Fruit fly (Drosophila melanogaster) whole organism, embryonic: ENCODE measurements around the gene CG31637.

Source experiments
- Adf1 ChIP-seq: fragments of 200-800 bp; sonication (Bioruptor generic); IDR thresholded peaks from 2 replicates; pipeline ENCODE4 v1.3.6; 2022; ENCODE audit warnings: missing biosample characterization, missing genetic modification characterization
- CG10267 ChIP-seq: fragments of 200-800 bp; sonication (Bioruptor generic); optimal IDR thresholded peaks from 2 replicates; lab custom pipeline; 2018; ENCODE audit warnings: missing biosample characterization, mild to moderate bottlenecking, missing genetic modification characterization, moderate library complexity
- CG10366 ChIP-seq: fragments of 200-800 bp; sonication (Bioruptor generic); IDR thresholded peaks from 2 replicates; pipeline ENCODE4 v1.3.6; 2022; ENCODE audit warnings: missing biosample characterization, missing genetic modification characterization
- CG11504 ChIP-seq: fragments of 200-800 bp; sonication (Bioruptor generic); optimal IDR thresholded peaks from 3 replicates; lab custom pipeline; 2019; ENCODE audit warnings: missing biosample characterization, mild to moderate bottlenecking, missing genetic modification characterization, moderate library complexity
- CG11723 ChIP-seq: fragments of 200-800 bp; sonication (Bioruptor generic); optimal IDR thresholded peaks from 2 replicates; lab custom pipeline; 2017; ENCODE audit warnings: missing biosample characterization, mild to moderate bottlenecking, missing genetic modification characterization
- CG14667 ChIP-seq: fragments of 200-800 bp; sonication (Bioruptor generic); IDR thresholded peaks from 2 replicates; pipeline ENCODE4 v1.3.6; 2022; ENCODE audit warnings: missing biosample characterization, missing genetic modification characterization
- CG14860 ChIP-seq: fragments of 200-800 bp; sonication (Bioruptor generic); IDR thresholded peaks from 3 replicates; pipeline ENCODE4 v1.3.6; 2022; ENCODE audit warnings: missing biosample characterization, missing genetic modification characterization; ENCODE audit not compliant: partially characterized antibody
- CG1603 ChIP-seq: fragments of 200-800 bp; sonication (Bioruptor generic); optimal IDR thresholded peaks from 2 replicates; lab custom pipeline; 2019; ENCODE audit warnings: missing biosample characterization, mild to moderate bottlenecking, missing genetic modification characterization, moderate library complexity
- CG17328 ChIP-seq: fragments of 200-800 bp; sonication (Bioruptor generic); IDR thresholded peaks from 2 replicates; pipeline ENCODE4 v1.3.6; 2022; ENCODE audit warnings: missing biosample characterization, missing genetic modification characterization
- CG18262 ChIP-seq: fragments of 200-800 bp; optimal IDR thresholded peaks from 3 replicates; lab custom pipeline; 2019; ENCODE audit warnings: missing biosample characterization, mild to moderate bottlenecking, missing genetic modification characterization, moderate library complexity
- CG2116 ChIP-seq: fragments of 200-800 bp; sonication (Bioruptor generic); optimal IDR thresholded peaks from 3 replicates; lab custom pipeline; 2018; ENCODE audit warnings: missing biosample characterization, mild to moderate bottlenecking, missing genetic modification characterization
- CG2202 ChIP-seq: fragments of 200-800 bp; sonication (Bioruptor generic); optimal IDR thresholded peaks from 2 replicates; lab custom pipeline; 2018; ENCODE audit warnings: missing biosample characterization, mild to moderate bottlenecking, missing genetic modification characterization
- CG2678 ChIP-seq: fragments of 200-800 bp; sonication (Bioruptor generic); optimal IDR thresholded peaks from 3 replicates; lab custom pipeline; 2019; ENCODE audit warnings: missing biosample characterization, mild to moderate bottlenecking, missing genetic modification characterization, moderate library complexity
- CG31365 ChIP-seq: fragments of 200-800 bp; sonication (Bioruptor generic); optimal IDR thresholded peaks from 2 replicates; lab custom pipeline; 2018; ENCODE audit warnings: missing biosample characterization, mild to moderate bottlenecking, missing genetic modification characterization
- CG4404 ChIP-seq: fragments of 200-800 bp; sonication (Bioruptor generic); IDR thresholded peaks from 2 replicates; pipeline ENCODE4 v1.3.6; 2022; ENCODE audit warnings: missing biosample characterization, missing genetic modification characterization
- CG4424 ChIP-seq: fragments of 200-800 bp; sonication (Bioruptor generic); optimal IDR thresholded peaks from 3 replicates; lab custom pipeline; 2016; ENCODE audit warnings: missing biosample characterization, missing genetic modification characterization
- CG4617 ChIP-seq: fragments of 200-800 bp; sonication (Bioruptor generic); optimal IDR thresholded peaks from 3 replicates; lab custom pipeline; 2016; ENCODE audit warnings: missing biosample characterization, missing genetic modification characterization, borderline replicate concordance
- CG7839 ChIP-seq: fragments of 200-800 bp; sonication (Bioruptor generic); optimal IDR thresholded peaks from 3 replicates; lab custom pipeline; 2018; ENCODE audit warnings: missing biosample characterization, mild to moderate bottlenecking, missing genetic modification characterization, moderate library complexity
- CG8388 ChIP-seq: fragments of 200-800 bp; sonication (Bioruptor generic); optimal IDR thresholded peaks from 2 replicates; lab custom pipeline; 2019; ENCODE audit warnings: missing biosample characterization, mild to moderate bottlenecking, missing genetic modification characterization, moderate library complexity
- CG8924 ChIP-seq: fragments of 200-800 bp; optimal IDR thresholded peaks from 3 replicates; lab custom pipeline; 2019; ENCODE audit warnings: missing biosample characterization, mild to moderate bottlenecking, missing genetic modification characterization, moderate library complexity
- Eip74EF ChIP-seq, 2 experiments: fragments of 200-800 bp in 1 of 2; fragments of >200 bp in 1 of 2; sonication (Bioruptor generic) in 1 of 2; optimal IDR thresholded peaks; 2 replicates each; lab custom pipeline; 2017 to 2019; ENCODE audit warnings: missing biosample characterization in 2 of 2, missing genetic modification characterization in 2 of 2, mild to moderate bottlenecking in 1 of 2, moderate library complexity in 1 of 2
- H15 ChIP-seq: fragments of 200-800 bp; sonication (Bioruptor generic); IDR thresholded peaks from 3 replicates; pipeline ENCODE4 v1.3.6; 2022; ENCODE audit warnings: missing biosample characterization, missing genetic modification characterization
- Hr3 ChIP-seq: fragments of 200-800 bp; sonication (Bioruptor generic); optimal IDR thresholded peaks from 3 replicates; lab custom pipeline; 2016; ENCODE audit warnings: missing biosample characterization, missing genetic modification characterization
- Hsf ChIP-seq: fragments of 200-800 bp; sonication (Bioruptor generic); optimal IDR thresholded peaks from 3 replicates; lab custom pipeline; 2016; ENCODE audit warnings: missing biosample characterization, missing genetic modification characterization
- Oli ChIP-seq: fragments of 200-800 bp; sonication (Bioruptor generic); optimal IDR thresholded peaks from 2 replicates; lab custom pipeline; 2018; ENCODE audit warnings: missing biosample characterization, mild to moderate bottlenecking, missing genetic modification characterization, moderate library complexity
- PHDP ChIP-seq: fragments of 200-800 bp; sonication (Bioruptor generic); optimal IDR thresholded peaks from 3 replicates; lab custom pipeline; 2018; ENCODE audit warnings: missing biosample characterization, mild to moderate bottlenecking, missing genetic modification characterization, moderate library complexity
- Side ChIP-seq: fragments of 200-800 bp; sonication (Bioruptor generic); optimal IDR thresholded peaks from 2 replicates; lab custom pipeline; 2016; ENCODE audit warnings: missing biosample characterization, missing genetic modification characterization
- Stat92E ChIP-seq, 3 experiments: fragments of >200 bp in 2 of 3; fragments of 200-800 bp in 1 of 3; sonication (Bioruptor generic) in 1 of 3; optimal IDR thresholded peaks; 2 replicates each; lab custom pipeline; 2017 to 2019; ENCODE audit warnings: missing biosample characterization in 3 of 3, missing genetic modification characterization in 3 of 3, mild to moderate bottlenecking in 1 of 3, moderate library complexity in 1 of 3
- Xbp1 ChIP-seq: fragments of 200-800 bp; sonication (Bioruptor generic); optimal IDR thresholded peaks from 3 replicates; lab custom pipeline; 2016; ENCODE audit warnings: missing biosample characterization, mild to moderate bottlenecking, missing genetic modification characterization
- az2 ChIP-seq: fragments of 200-800 bp; sonication (Bioruptor generic); optimal IDR thresholded peaks from 3 replicates; lab custom pipeline; 2016; ENCODE audit warnings: missing biosample characterization, missing genetic modification characterization
- bcd ChIP-seq: fragments of 200-800 bp; sonication (Bioruptor generic); optimal IDR thresholded peaks from 2 replicates; lab custom pipeline; 2017; ENCODE audit warnings: missing biosample characterization, mild to moderate bottlenecking, missing genetic modification characterization
- bsh ChIP-seq, 2 experiments: fragments of 200-800 bp; sonication (Bioruptor generic); optimal IDR thresholded peaks; 2 replicates each; lab custom pipeline; 2017 to 2018; ENCODE audit warnings: mild to moderate bottlenecking in 2 of 2, missing biosample characterization in 2 of 2, missing genetic modification characterization in 2 of 2, moderate library complexity in 1 of 2
- ci ChIP-seq: fragments of 200-800 bp; sonication (Bioruptor generic); IDR thresholded peaks from 3 replicates; pipeline ENCODE4 v1.3.6; 2022; ENCODE audit warnings: missing biosample characterization, missing genetic modification characterization
- dmrt11E ChIP-seq: fragments of 200-800 bp; sonication (Bioruptor generic); optimal IDR thresholded peaks from 3 replicates; lab custom pipeline; 2018; ENCODE audit warnings: missing biosample characterization, mild to moderate bottlenecking, missing genetic modification characterization, moderate library complexity
- emc ChIP-seq: fragments of 200-800 bp; sonication (Bioruptor generic); optimal IDR thresholded peaks from 2 replicates; lab custom pipeline; 2016; ENCODE audit warnings: missing biosample characterization, missing genetic modification characterization
- fd96Cb ChIP-seq: fragments of 200-800 bp; sonication (Bioruptor generic); optimal IDR thresholded peaks from 2 replicates; lab custom pipeline; 2018; ENCODE audit warnings: missing biosample characterization, mild to moderate bottlenecking, missing genetic modification characterization, moderate library complexity
- gcm ChIP-seq: fragments of 200-800 bp; sonication (Bioruptor generic); optimal IDR thresholded peaks from 2 replicates; lab custom pipeline; 2019; ENCODE audit warnings: missing biosample characterization, mild to moderate bottlenecking, missing genetic modification characterization, moderate library complexity
- grau ChIP-seq: fragments of 200-800 bp; optimal IDR thresholded peaks from 3 replicates; lab custom pipeline; 2019; ENCODE audit warnings: missing biosample characterization, mild to moderate bottlenecking, missing genetic modification characterization, moderate library complexity
- grn ChIP-seq: fragments of 200-800 bp; sonication (Bioruptor generic); optimal IDR thresholded peaks from 3 replicates; lab custom pipeline; 2017; ENCODE audit warnings: missing biosample characterization, missing genetic modification characterization
- lab ChIP-seq: fragments of 200-800 bp; sonication (Bioruptor generic); optimal IDR thresholded peaks from 3 replicates; lab custom pipeline; 2017; ENCODE audit warnings: missing biosample characterization, missing genetic modification characterization, mild to moderate bottlenecking, moderate library complexity, missing genetic modification reagents
- nerfin-2 ChIP-seq: fragments of 200-800 bp; sonication (Bioruptor generic); IDR thresholded peaks from 2 replicates; pipeline ENCODE4 v1.3.6; 2022; ENCODE audit warnings: missing biosample characterization, missing genetic modification characterization; ENCODE audit not compliant: partially characterized antibody
- nmo ChIP-seq: fragments of 200-800 bp; sonication (Bioruptor generic); optimal IDR thresholded peaks from 2 replicates; lab custom pipeline; 2018; ENCODE audit warnings: missing biosample characterization, mild to moderate bottlenecking, missing genetic modification characterization, moderate library complexity
- pho ChIP-seq: fragments of 200-800 bp; sonication (Bioruptor generic); optimal IDR thresholded peaks from 2 replicates; lab custom pipeline; 2016; ENCODE audit warnings: missing biosample characterization, missing genetic modification characterization
- scrt ChIP-seq: fragments of 200-800 bp; sonication (Bioruptor generic); optimal IDR thresholded peaks from 2 replicates; lab custom pipeline; 2018; ENCODE audit warnings: missing biosample characterization, mild to moderate bottlenecking, missing genetic modification characterization, moderate library complexity
- slbo ChIP-seq: fragments of 200-800 bp; sonication (Bioruptor generic); IDR thresholded peaks from 2 replicates; pipeline ENCODE4 v1.3.6; 2022; ENCODE audit warnings: missing biosample characterization, missing genetic modification characterization
- ssp ChIP-seq: fragments of 200-800 bp; sonication (Bioruptor generic); IDR thresholded peaks from 2 replicates; pipeline ENCODE4 v1.3.6; 2022; ENCODE audit warnings: missing biosample characterization, missing genetic modification characterization
- stwl ChIP-seq: fragments of 200-800 bp; sonication (Bioruptor generic); optimal IDR thresholded peaks from 3 replicates; lab custom pipeline; 2018; ENCODE audit warnings: missing biosample characterization, mild to moderate bottlenecking, missing genetic modification characterization, moderate library complexity
- zen ChIP-seq: fragments of 200-800 bp; sonication (Bioruptor generic); optimal IDR thresholded peaks from 3 replicates; lab custom pipeline; 2018; ENCODE audit warnings: missing biosample characterization, mild to moderate bottlenecking, missing genetic modification characterization, moderate library complexity
- zen2 ChIP-seq: fragments of 200-800 bp; sonication (Bioruptor generic); IDR thresholded peaks from 3 replicates; pipeline ENCODE4 v1.3.6; 2022; ENCODE audit warnings: missing biosample characterization, missing genetic modification characterization; ENCODE audit not compliant: partially characterized antibody

The CG31637 gene

dm6 chr2L:6508666-6509065 is 10.2 kb downstream of the CG31637 start (continued):
- TF ChIP-seq slbo (GFP tag; lab: Robert Waterston, UW) (no peak), zen2 (GFP tag; lab: Robert Waterston, UW) (no peak), CG11723 (GFP tag; lab: Kevin White, UChicago) (no peak), az2 (GFP tag; lab: Kevin White, UChicago) (peak; percentile 29), fd96Cb (tag; lab: Kevin White, UChicago) (peak; percentile 19), stwl (no peak), CG8924 (tag; lab: Kevin White, UChicago) (peak; percentile 36), Hr3 (GFP tag; lab: Kevin White, UChicago) (peak; percentile 16), CG4404 (GFP tag; lab: Robert Waterston, UW) (0 out of 2 replicates have a peak, but pooled peaks have one; percentile 34), CG1603 (peak; percentile 46), bcd (no peak), grau (tag; lab: Kevin White, UChicago) (peak; percentile 38), Hsf (GFP tag; lab: Kevin White, UChicago) (no peak), CG18262 (peak; percentile 51), ci (0 out of 3 replicates have a peak, but pooled peaks have one; percentile 14), CG10267 (tag; lab: Kevin White, UChicago) (peak; percentile 13), Side (GFP tag; lab: Kevin White, UChicago) (no peak), emc (GFP tag; lab: Kevin White, UChicago) (no peak), Eip74EF (GFP tag; optimal IDR thresholded peaks at IDR 0.05; lab: Kevin White, UChicago) (peak in 1 of 2 experiments; percentile 22), pho (no peak), Adf1 (GFP tag; lab: Robert Waterston, UW) (no peak), Stat92E (GFP tag; optimal IDR thresholded peaks at IDR 0.05; lab: Kevin White, UChicago) (no peak), CG11504 (tag; lab: Kevin White, UChicago) (peak; percentile 62), scrt (no peak), nerfin-2 (no peak), grn (GFP tag; lab: Kevin White, UChicago) (no peak), CG7839 (peak; percentile 52), CG10366 (GFP tag; lab: Robert Waterston, UW) (no peak; the same call in 1 of the 2 replicates), CG4617 (GFP tag; lab: Kevin White, UChicago) (no peak), Xbp1 (GFP tag; lab: Kevin White, UChicago) (peak; percentile 34), ssp (GFP tag; lab: Robert Waterston, UW) (no peak), CG4424 (GFP tag; lab: Kevin White, UChicago) (peak; percentile 45), CG2116 (GFP tag; lab: Kevin White, UChicago) (no peak), lab (GFP tag; lab: Kevin White, UChicago) (peak; percentile 34), CG14860 (no peak), bsh (GFP tag; optimal IDR thresholded peaks at IDR 0.05; lab: Kevin White, UChicago) (peak in 1 of 2 experiments; percentile 44), CG2678 (tag; lab: Kevin White, UChicago) (peak; percentile 40), Oli (tag; lab: Kevin White, UChicago) (peak; percentile 49), dmrt11E (tag; lab: Kevin White, UChicago) (peak; percentile 46), CG31365 (tag; lab: Kevin White, UChicago) (no peak), CG2202 (no peak), CG14667 (no peak), H15 (no peak), zen (peak; percentile 41), gcm (GFP tag; lab: Kevin White, UChicago) (peak; percentile 12), PHDP (peak; percentile 24), CG8388 (GFP tag; lab: Kevin White, UChicago) (peak; percentile 13), nmo (GFP tag; lab: Kevin White, UChicago) (peak; percentile 40), CG17328 (GFP tag; lab: Robert Waterston, UW) (0 out of 2 replicates have a peak, but pooled peaks have one; percentile 20)
